Worm (Caenorhabditis elegans) whole organism, L3 larva: ENCODE results near the gene thoc-7.

Source experiments
- jun-1 ChIP-seq: fragments of 150-350 bp; optimal IDR thresholded peaks from 2 replicates; lab custom pipeline; 2014; ENCODE audit warnings: missing biosample characterization, missing genetic modification reagents, missing genetic modification characterization
- nhr-43 ChIP-seq: sonication (generic microtip); optimal IDR thresholded peaks from 2 replicates; lab custom pipeline; 2016; ENCODE audit warnings: mild to moderate bottlenecking, missing genetic modification characterization, missing compliant biosample characterization; ENCODE audit not compliant: poor library complexity, severe bottlenecking
- snpc-4 ChIP-seq: fragments of 150-350 bp; optimal IDR thresholded peaks from 2 replicates; lab custom pipeline; 2014; ENCODE audit warnings: missing biosample characterization, missing genetic modification characterization

- TF ChIP-seq snpc-4 (tag; lab: Kevin White, UChicago), result no peak
- no peak for TF ChIP-seq nhr-43 (tag; lab: Kevin White, UChicago)
- TF ChIP-seq jun-1 (tag; lab: Kevin White, UChicago), result no peak
These were observed 3.8 kb upstream of the thoc-7 start for ce11 chrIV:13878738-13879137.
